Worm (Caenorhabditis elegans) whole organism, L4 larva: Measurements from ENCODE around the gene F23D12.1.

Experiments used
- F26F4.8 ChIP-seq: fragments of 200-800 bp; sonication (Bioruptor generic); conservative IDR thresholded peaks from 2 replicates; pipeline ENCODE4 v1.3.6; 2022; ENCODE audit warnings: missing genetic modification characterization, missing compliant biosample characterization
- aha-1 ChIP-seq: fragments of 150-350 bp; peaks from one replicate; lab custom pipeline; 2014; ENCODE audit warnings: missing biosample characterization, missing genetic modification characterization
- dmd-6 ChIP-seq: fragments of 200-800 bp; sonication (Bioruptor generic); IDR thresholded peaks from 2 replicates; pipeline ENCODE4 v1.3.6; 2022; ENCODE audit warnings: missing genetic modification reagents, missing genetic modification characterization, missing compliant biosample characterization
- fkh-10 ChIP-seq: fragments of 150-350 bp; optimal IDR thresholded peaks from 2 replicates; lab custom pipeline; 2014; ENCODE audit warnings: missing biosample characterization, missing genetic modification reagents, missing genetic modification characterization
- hlh-11 ChIP-seq: fragments of 200-800 bp; sonication (Bioruptor generic); optimal IDR thresholded peaks from 2 replicates; lab custom pipeline; 2018; ENCODE audit warnings: mild to moderate bottlenecking, missing genetic modification characterization, missing compliant biosample characterization
- mdl-1 ChIP-seq, 2 experiments: fragments of 150-350 bp in 1 of 2; sonication (generic microtip) in 1 of 2; optimal IDR thresholded peaks; 2 replicates each; lab custom pipeline; 2014 to 2017; ENCODE audit warnings: missing biosample characterization in 2 of 2, missing genetic modification characterization in 2 of 2
- nhr-237 ChIP-seq: sonication (generic microtip); optimal IDR thresholded peaks from 2 replicates; lab custom pipeline; 2017; ENCODE audit warnings: missing biosample characterization, missing genetic modification characterization
- nhr-25 ChIP-seq: sonication (generic microtip); optimal IDR thresholded peaks from 2 replicates; lab custom pipeline; 2017; ENCODE audit warnings: missing genetic modification characterization, mild to moderate bottlenecking, missing compliant biosample characterization, antibody characterized with exemption, moderate library complexity, borderline replicate concordance; ENCODE audit not compliant: insufficient read depth
- nhr-28 ChIP-seq: fragments of 150-350 bp; optimal IDR thresholded peaks from 2 replicates; lab custom pipeline; 2014; ENCODE audit warnings: missing biosample characterization, missing genetic modification characterization
- pha-4 ChIP-seq, 2 experiments: fragments of 150-350 bp in 1 of 2; fragments of 200-800 bp in 1 of 2; sonication (Bioruptor generic) in 1 of 2; IDR thresholded peaks in 1 of 2; optimal IDR thresholded peaks in 1 of 2; 2 replicates each; pipeline versions ENCODE4 v1.3.6 to Lab custom; 2014 to 2022; ENCODE audit warnings: missing genetic modification characterization in 2 of 2, missing genetic modification reagents in 2 of 2, missing biosample characterization in 1 of 2, missing compliant biosample characterization in 1 of 2
- zip-11 ChIP-seq: fragments of 200-800 bp; sonication (Bioruptor generic); IDR thresholded peaks from 2 replicates; pipeline ENCODE4 v1.3.6; 2022; ENCODE audit warnings: missing genetic modification characterization, missing compliant biosample characterization

DNA sequence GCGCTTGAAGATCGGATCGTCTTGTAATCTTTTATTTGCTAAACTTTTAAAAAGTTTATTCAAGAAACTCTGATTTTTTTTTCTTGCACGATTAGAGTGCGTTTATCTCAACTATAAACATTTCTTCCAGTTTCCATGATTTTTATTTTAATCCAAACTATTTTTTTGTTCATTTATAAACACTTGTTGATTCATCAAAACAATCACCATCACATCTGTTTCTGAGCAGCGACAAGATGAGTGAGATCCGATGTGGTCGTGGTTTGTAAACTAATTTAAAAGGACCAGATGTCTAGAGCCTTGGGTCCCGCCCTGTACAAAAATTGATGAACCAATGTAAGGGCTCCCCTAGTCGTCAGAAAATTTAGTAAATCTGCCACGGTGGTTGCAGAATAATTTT lies 26.7 kb downstream of the F23D12.1 start:
- TF ChIP-seq mdl-1 (tag; optimal IDR thresholded peaks at IDR 0.05; lab: Kevin White, UChicago): no peak
- peak; percentile 95 for TF ChIP-seq aha-1 (tag; lab: Kevin White, UChicago)
- TF ChIP-seq pha-4 (GFP tag; IDR thresholded peaks at IDR 0.05; lab: Robert Waterston, UW): no peak
- TF ChIP-seq pha-4 (tag; optimal IDR thresholded peaks at IDR 0.05; lab: Kevin White, UChicago): no peak
- TF ChIP-seq nhr-28 (tag; lab: Kevin White, UChicago): no peak
- TF ChIP-seq F26F4.8: no peak
- TF ChIP-seq nhr-237 (tag; lab: Kevin White, UChicago): no peak
- no peak for TF ChIP-seq hlh-11
- TF ChIP-seq nhr-25 (tag; lab: Kevin White, UChicago): no peak
- TF ChIP-seq dmd-6 (GFP tag; lab: Robert Waterston, UW): no peak
- no peak for TF ChIP-seq fkh-10 (GFP tag; lab: Kevin White, UChicago)
- no peak for TF ChIP-seq zip-11
